Worm (Caenorhabditis elegans) whole organism, L2 larva: ENCODE results near the gene ugt-6.

Experiments
- blmp-1 ChIP-seq: sonication (generic microtip); optimal IDR thresholded peaks from 2 replicates; lab custom pipeline; 2017; ENCODE audit warnings: missing genetic modification characterization, mild to moderate bottlenecking, missing compliant biosample characterization, antibody characterized with exemption, moderate library complexity; ENCODE audit not compliant: insufficient read depth
- egl-27 ChIP-seq: sonication (generic microtip); optimal IDR thresholded peaks from 3 replicates; lab custom pipeline; 2017; ENCODE audit warnings: missing biosample characterization, missing genetic modification reagents, missing genetic modification characterization
- elt-3 ChIP-seq: sonication (generic microtip); optimal IDR thresholded peaks from 2 replicates; lab custom pipeline; 2017; ENCODE audit warnings: missing biosample characterization, missing genetic modification characterization
- lin-39 ChIP-seq: fragments of 150-350 bp; optimal IDR thresholded peaks from 2 replicates; lab custom pipeline; 2014; ENCODE audit warnings: missing biosample characterization, missing genetic modification reagents, missing genetic modification characterization
- lsy-2 ChIP-seq, 2 experiments: fragments of 150-350 bp in 1 of 2; sonication (generic microtip) in 1 of 2; optimal IDR thresholded peaks; 2 replicates each; lab custom pipeline; 2014 to 2017; ENCODE audit warnings: missing biosample characterization in 2 of 2, missing genetic modification characterization in 2 of 2
- mbf-1 ChIP-seq: sonication (generic microtip); optimal IDR thresholded peaks from 2 replicates; lab custom pipeline; 2017; ENCODE audit warnings: missing biosample characterization, missing genetic modification characterization
- mdl-1 ChIP-seq, 2 experiments: fragments of 150-350 bp in 1 of 2; sonication (generic microtip) in 1 of 2; optimal IDR thresholded peaks; 2 replicates each; lab custom pipeline; 2017; ENCODE audit warnings: missing biosample characterization in 2 of 2, missing genetic modification characterization in 2 of 2
- nhr-11 ChIP-seq: fragments of 150-350 bp; optimal IDR thresholded peaks from 2 replicates; lab custom pipeline; 2014; ENCODE audit warnings: missing biosample characterization, missing genetic modification characterization
- nhr-237 ChIP-seq: fragments of 150-350 bp; optimal IDR thresholded peaks from 2 replicates; lab custom pipeline; 2014; ENCODE audit warnings: missing biosample characterization, missing genetic modification characterization
- sem-4 ChIP-seq: fragments of 150-350 bp; optimal IDR thresholded peaks from 2 replicates; lab custom pipeline; 2014; ENCODE audit warnings: missing biosample characterization, missing genetic modification reagents, missing genetic modification characterization
- sma-3 ChIP-seq: sonication (generic microtip); optimal IDR thresholded peaks from 2 replicates; lab custom pipeline; 2016; ENCODE audit warnings: missing genetic modification reagents, missing genetic modification characterization, missing compliant biosample characterization
- snpc-4 ChIP-seq: fragments of 150-350 bp; optimal IDR thresholded peaks from 2 replicates; lab custom pipeline; 2014; ENCODE audit warnings: missing biosample characterization, missing genetic modification characterization
- unc-62 ChIP-seq: fragments of 150-350 bp; optimal IDR thresholded peaks from 2 replicates; lab custom pipeline; 2014; ENCODE audit warnings: missing biosample characterization, missing genetic modification reagents, missing genetic modification characterization

DNA sequence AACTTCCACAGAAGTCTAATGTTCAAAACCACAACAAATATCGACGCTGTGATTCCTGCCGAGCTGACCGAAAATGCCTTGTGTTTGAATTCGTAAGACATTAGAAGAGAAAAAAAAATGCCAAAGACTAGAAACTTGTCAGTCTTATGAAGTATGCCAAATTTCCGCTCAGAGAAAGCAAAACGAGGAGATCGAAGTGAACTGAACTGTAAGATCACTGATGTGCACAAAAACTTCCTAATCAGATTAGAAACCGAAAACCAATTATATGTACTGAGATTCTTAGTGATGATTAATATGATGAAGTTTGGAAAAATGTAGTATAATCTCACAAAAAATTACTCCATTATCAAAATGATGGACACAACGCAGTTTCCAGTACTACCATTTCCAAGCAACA lies 9.6 kb downstream of the ugt-6 start, which contains the start of gene srbc-44:
- TF ChIP-seq nhr-237 (no peak), elt-3 (tag; lab: Kevin White, UChicago) (no peak), mbf-1 (tag; lab: Kevin White, UChicago) (no peak), blmp-1 (tag; lab: Kevin White, UChicago) (no peak), snpc-4 (no peak), mdl-1 (tag; optimal IDR thresholded peaks at IDR 0.05; lab: Kevin White, UChicago) (no peak), sem-4 (tag; lab: Kevin White, UChicago) (no peak), lin-39 (no peak), unc-62 (GFP tag; lab: Kevin White, UChicago) (no peak), lsy-2 (tag; optimal IDR thresholded peaks at IDR 0.05; lab: Kevin White, UChicago) (no peak), egl-27 (tag; lab: Kevin White, UChicago) (no peak), nhr-11 (no peak), sma-3 (no peak)
